Fruit fly (Drosophila melanogaster) whole organism, embryonic: Measurements from ENCODE around the gene Pph13.

Experiments used
- Ada2b ChIP-seq: fragments of 200-800 bp; sonication (Bioruptor generic); IDR thresholded peaks from 2 replicates; pipeline ENCODE4 v1.3.6; 2022; ENCODE audit warnings: missing biosample characterization, missing genetic modification characterization
- Bgb ChIP-seq: fragments of 200-800 bp; sonication (Bioruptor generic); IDR thresholded peaks from 2 replicates; pipeline ENCODE4 v1.3.6; 2022; ENCODE audit warnings: missing biosample characterization, missing genetic modification characterization; ENCODE audit not compliant: partially characterized antibody
- CG10543 ChIP-seq: fragments of 200-800 bp; sonication (Bioruptor generic); optimal IDR thresholded peaks from 3 replicates; lab custom pipeline; 2017; ENCODE audit warnings: missing biosample characterization, mild to moderate bottlenecking, missing genetic modification characterization, moderate library complexity
- CG11456 ChIP-seq: fragments of 200-800 bp; sonication (Bioruptor generic); IDR thresholded peaks from 3 replicates; pipeline ENCODE4 v1.3.6; 2022; ENCODE audit warnings: missing biosample characterization, missing genetic modification characterization
- CG13296 ChIP-seq: fragments of 200-800 bp; sonication (Bioruptor generic); optimal IDR thresholded peaks from 3 replicates; lab custom pipeline; 2018; ENCODE audit warnings: missing biosample characterization, mild to moderate bottlenecking, missing genetic modification characterization
- CG13775 ChIP-seq: fragments of 200-800 bp; sonication (Bioruptor generic); optimal IDR thresholded peaks from 3 replicates; lab custom pipeline; 2017; ENCODE audit warnings: missing biosample characterization, mild to moderate bottlenecking, missing genetic modification characterization
- CG15601 ChIP-seq: fragments of 200-800 bp; sonication (Bioruptor generic); optimal IDR thresholded peaks from 3 replicates; lab custom pipeline; 2019; ENCODE audit warnings: missing biosample characterization, mild to moderate bottlenecking, missing genetic modification characterization, moderate library complexity
- CG17361 ChIP-seq: fragments of 200-800 bp; sonication (Bioruptor generic); IDR thresholded peaks from 3 replicates; pipeline ENCODE4 v1.3.6; 2022; ENCODE audit warnings: missing biosample characterization, missing genetic modification characterization
- CG18764 ChIP-seq: fragments of 200-800 bp; sonication (Bioruptor generic); optimal IDR thresholded peaks from 3 replicates; lab custom pipeline; 2016; ENCODE audit warnings: missing biosample characterization, missing genetic modification characterization
- CG32772 ChIP-seq: fragments of 200-800 bp; sonication (Bioruptor generic); IDR thresholded peaks from 2 replicates; pipeline ENCODE4 v1.3.6; 2022; ENCODE audit warnings: missing biosample characterization, missing genetic modification characterization
- CG33557 ChIP-seq: fragments of 200-800 bp; sonication (Bioruptor generic); optimal IDR thresholded peaks from 2 replicates; lab custom pipeline; 2019; ENCODE audit warnings: missing biosample characterization, mild to moderate bottlenecking, missing genetic modification characterization, moderate library complexity
- CG4424 ChIP-seq: fragments of 200-800 bp; sonication (Bioruptor generic); optimal IDR thresholded peaks from 3 replicates; lab custom pipeline; 2016; ENCODE audit warnings: missing biosample characterization, missing genetic modification characterization
- CG8290 ChIP-seq, 3 experiments: fragments of 200-800 bp; sonication (Bioruptor generic); optimal IDR thresholded peaks; 2 replicates each; lab custom pipeline; 2016 to 2019; ENCODE audit warnings: missing biosample characterization in 3 of 3, missing genetic modification characterization in 3 of 3, mild to moderate bottlenecking in 2 of 3, moderate library complexity in 1 of 3
- CG9437 ChIP-seq: fragments of 200-800 bp; sonication (Bioruptor generic); optimal IDR thresholded peaks from 2 replicates; lab custom pipeline; 2018; ENCODE audit warnings: missing biosample characterization, mild to moderate bottlenecking, missing genetic modification characterization
- CG9609 ChIP-seq: fragments of 200-800 bp; sonication (Bioruptor generic); optimal IDR thresholded peaks from 3 replicates; lab custom pipeline; 2016; ENCODE audit warnings: missing biosample characterization, missing genetic modification characterization
- CG9797 ChIP-seq: fragments of 200-800 bp; sonication (Bioruptor generic); optimal IDR thresholded peaks from 3 replicates; lab custom pipeline; 2018; ENCODE audit warnings: missing biosample characterization, mild to moderate bottlenecking, missing genetic modification characterization
- CG9876 ChIP-seq: fragments of 200-800 bp; sonication (Bioruptor generic); optimal IDR thresholded peaks from 2 replicates; lab custom pipeline; 2016; ENCODE audit warnings: missing biosample characterization, missing genetic modification characterization
- CG9932 ChIP-seq: fragments of 200-800 bp; sonication (Bioruptor generic); IDR thresholded peaks from 2 replicates; pipeline ENCODE4 v1.3.6; 2022; ENCODE audit warnings: missing biosample characterization, missing genetic modification characterization
- D19B ChIP-seq: fragments of 200-800 bp; sonication (Bioruptor generic); optimal IDR thresholded peaks from 2 replicates; lab custom pipeline; 2017; ENCODE audit warnings: missing biosample characterization, mild to moderate bottlenecking, missing genetic modification characterization
- Dll ChIP-seq: fragments of 200-800 bp; sonication (Bioruptor generic); IDR thresholded peaks from 4 replicates; pipeline ENCODE4 v1.3.6; 2022; ENCODE audit warnings: missing biosample characterization, missing genetic modification characterization; ENCODE audit not compliant: partially characterized antibody
- H15 ChIP-seq: fragments of 200-800 bp; sonication (Bioruptor generic); IDR thresholded peaks from 3 replicates; pipeline ENCODE4 v1.3.6; 2022; ENCODE audit warnings: missing biosample characterization, missing genetic modification characterization
- HLH3B ChIP-seq: fragments of 200-800 bp; sonication (Bioruptor generic); IDR thresholded peaks from 2 replicates; pipeline ENCODE4 v1.3.6; 2022; ENCODE audit warnings: missing biosample characterization, missing genetic modification characterization
- Hey ChIP-seq: fragments of 200-800 bp; sonication (Bioruptor generic); optimal IDR thresholded peaks from 3 replicates; lab custom pipeline; 2018; ENCODE audit warnings: missing biosample characterization, mild to moderate bottlenecking, missing genetic modification characterization
- NC2α ChIP-seq: fragments of 200-800 bp; sonication (Bioruptor generic); optimal IDR thresholded peaks from 2 replicates; lab custom pipeline; 2016; ENCODE audit warnings: missing biosample characterization, missing genetic modification characterization
- Nf-YB ChIP-seq: fragments of 200-800 bp; sonication (Bioruptor generic); optimal IDR thresholded peaks from 3 replicates; lab custom pipeline; 2019; ENCODE audit warnings: missing biosample characterization, mild to moderate bottlenecking, missing genetic modification characterization, moderate library complexity
- Tbp ChIP-seq: fragments of >200 bp; optimal IDR thresholded peaks from 2 replicates; lab custom pipeline; 2018; ENCODE audit warnings: missing biosample characterization, missing genetic modification characterization
- bcd ChIP-seq: fragments of 200-800 bp; sonication (Bioruptor generic); optimal IDR thresholded peaks from 2 replicates; lab custom pipeline; 2017; ENCODE audit warnings: missing biosample characterization, mild to moderate bottlenecking, missing genetic modification characterization
- bigmax ChIP-seq: fragments of 200-800 bp; sonication (Bioruptor generic); optimal IDR thresholded peaks from 2 replicates; lab custom pipeline; 2018; ENCODE audit warnings: missing biosample characterization, mild to moderate bottlenecking, missing genetic modification characterization
- chif ChIP-seq, 2 experiments: fragments of 200-800 bp; sonication (Bioruptor generic); optimal IDR thresholded peaks; 3 replicates each; lab custom pipeline; 2016; ENCODE audit warnings: missing biosample characterization in 2 of 2, missing genetic modification characterization in 2 of 2
- crp ChIP-seq, 2 experiments: fragments of 200-800 bp; sonication (Bioruptor generic); optimal IDR thresholded peaks; 2 replicates in 1 of 2; 3 replicates in 1 of 2; lab custom pipeline; 2017; ENCODE audit warnings: missing biosample characterization in 2 of 2, missing genetic modification characterization in 2 of 2, mild to moderate bottlenecking in 1 of 2, moderate library complexity in 1 of 2
- dpn ChIP-seq, 2 experiments: fragments of 200-800 bp; sonication (Bioruptor generic); optimal IDR thresholded peaks; 3 replicates each; lab custom pipeline; 2016; ENCODE audit warnings: missing biosample characterization in 2 of 2, missing genetic modification characterization in 2 of 2
- fd102C ChIP-seq: fragments of 200-800 bp; sonication (Bioruptor generic); optimal IDR thresholded peaks from 2 replicates; lab custom pipeline; 2018; ENCODE audit warnings: missing biosample characterization, mild to moderate bottlenecking, missing genetic modification characterization, moderate library complexity
- ftz-f1 ChIP-seq: fragments of 200-800 bp; sonication (Bioruptor generic); optimal IDR thresholded peaks from 2 replicates; lab custom pipeline; 2016; ENCODE audit warnings: missing biosample characterization, missing genetic modification characterization
- gce ChIP-seq: fragments of 200-800 bp; sonication (Bioruptor generic); IDR thresholded peaks from 3 replicates; pipeline ENCODE4 v1.3.6; 2022; ENCODE audit warnings: missing biosample characterization, missing genetic modification characterization
- jumu ChIP-seq: fragments of 200-800 bp; sonication (Bioruptor generic); optimal IDR thresholded peaks from 3 replicates; lab custom pipeline; 2016; ENCODE audit warnings: missing biosample characterization, missing genetic modification characterization
- klu ChIP-seq: fragments of 200-800 bp; sonication (Bioruptor generic); IDR thresholded peaks from 2 replicates; pipeline ENCODE4 v1.3.6; 2022; ENCODE audit warnings: missing biosample characterization, missing genetic modification characterization
- kni ChIP-seq: fragments of 200-800 bp; sonication (Bioruptor generic); optimal IDR thresholded peaks from 3 replicates; lab custom pipeline; 2017; ENCODE audit warnings: mild to moderate bottlenecking, missing biosample characterization, missing genetic modification reagents, missing genetic modification characterization
- oc ChIP-seq: fragments of 200-800 bp; sonication (Bioruptor generic); optimal IDR thresholded peaks from 2 replicates; lab custom pipeline; 2018; ENCODE audit warnings: missing biosample characterization, mild to moderate bottlenecking, missing genetic modification characterization, moderate library complexity
- prd ChIP-seq, 3 experiments: fragments of >200 bp in 2 of 3; fragments of 200-800 bp in 1 of 3; sonication (Bioruptor generic) in 1 of 3; optimal IDR thresholded peaks in 2 of 3; IDR thresholded peaks in 1 of 3; 2 replicates in 2 of 3; 3 replicates in 1 of 3; pipeline versions ENCODE4 v1.3.6 to Lab custom; 2017 to 2022; ENCODE audit warnings: missing biosample characterization in 1 of 3, missing genetic modification characterization in 1 of 3
- pum ChIP-seq: fragments of 200-800 bp; sonication (Bioruptor generic); optimal IDR thresholded peaks from 2 replicates; lab custom pipeline; 2016; ENCODE audit warnings: missing biosample characterization, missing genetic modification characterization
- repo ChIP-seq: fragments of 200-800 bp; sonication (Bioruptor generic); optimal IDR thresholded peaks from 2 replicates; lab custom pipeline; 2016; ENCODE audit warnings: missing biosample characterization, missing genetic modification characterization
- seq ChIP-seq: fragments of 200-800 bp; sonication (Bioruptor generic); IDR thresholded peaks from 2 replicates; pipeline ENCODE4 v1.3.6; 2022; ENCODE audit warnings: missing biosample characterization, missing genetic modification characterization
- sug ChIP-seq: fragments of 200-800 bp; optimal IDR thresholded peaks from 2 replicates; lab custom pipeline; 2019; ENCODE audit warnings: missing biosample characterization, mild to moderate bottlenecking, missing genetic modification characterization, moderate library complexity
- tgo ChIP-seq: fragments of 200-800 bp; sonication (Bioruptor generic); IDR thresholded peaks from 3 replicates; pipeline ENCODE4 v1.3.6; 2022; ENCODE audit warnings: missing biosample characterization, missing genetic modification characterization
- tll ChIP-seq, 2 experiments: fragments of 200-800 bp in 1 of 2; fragments of >200 bp in 1 of 2; sonication (Bioruptor generic) in 1 of 2; optimal IDR thresholded peaks; 2 replicates each; lab custom pipeline; 2017 to 2019; ENCODE audit warnings: missing biosample characterization in 2 of 2, missing genetic modification characterization in 2 of 2, mild to moderate bottlenecking in 1 of 2, moderate library complexity in 1 of 2
- toy ChIP-seq: fragments of 200-800 bp; sonication (Bioruptor generic); IDR thresholded peaks from 2 replicates; pipeline ENCODE4 v1.3.6; 2022; ENCODE audit warnings: missing biosample characterization, missing genetic modification characterization
- trh ChIP-seq: fragments of 200-800 bp; sonication (Bioruptor generic); optimal IDR thresholded peaks from 2 replicates; lab custom pipeline; 2016; ENCODE audit warnings: missing biosample characterization, missing genetic modification characterization
- unc-4 ChIP-seq: fragments of 200-800 bp; sonication (Bioruptor generic); IDR thresholded peaks from 2 replicates; pipeline ENCODE4 v1.3.6; 2022; ENCODE audit warnings: missing biosample characterization, missing genetic modification characterization; ENCODE audit not compliant: partially characterized antibody

Pph13 gene

dm6 chr2L:563769-564550 lies 13.3 kb upstream of the Pph13 start, which contains the start of the genes uncNacbeta and CG2794 (continued):
- TF ChIP-seq CG33557 (GFP tag; lab: Kevin White, UChicago) (no peak), HLH3B (GFP tag; lab: Robert Waterston, UW) (no peak), toy (GFP tag; lab: Robert Waterston, UW) (no peak), sug (tag; lab: Kevin White, UChicago) (no peak), bigmax (GFP tag; lab: Kevin White, UChicago) (peak; percentile 89), fd102C (GFP tag; lab: Kevin White, UChicago) (no peak), Nf-YB (GFP tag; lab: Kevin White, UChicago) (no peak), bcd (GFP tag; lab: Kevin White, UChicago) (no peak), oc (tag; lab: Kevin White, UChicago) (no peak), NC2α (GFP tag; lab: Kevin White, UChicago) (no peak), Bgb (GFP tag; lab: Robert Waterston, UW) (peak; percentile 87), klu (GFP tag; lab: Robert Waterston, UW) (no peak), CG32772 (GFP tag; lab: Robert Waterston, UW) (no peak), CG9797 (GFP tag; lab: Kevin White, UChicago) (peak; percentile 10), CG9609 (GFP tag; lab: Kevin White, UChicago) (no peak), CG13296 (no peak), jumu (GFP tag; lab: Kevin White, UChicago) (no peak), CG4424 (GFP tag; lab: Kevin White, UChicago) (no peak), CG10543 (GFP tag; lab: Kevin White, UChicago) (no peak), Hey (tag; lab: Kevin White, UChicago) (no peak), CG8290 (GFP tag; optimal IDR thresholded peaks at IDR 0.05; lab: Kevin White, UChicago) (no peak), CG8290 (tag; optimal IDR thresholded peaks at IDR 0.05; lab: Kevin White, UChicago) (no peak), Dll (GFP tag; lab: Robert Waterston, UW) (peak; percentile 73), D19B (no peak), ftz-f1 (GFP tag; lab: Kevin White, UChicago) (no peak), CG9932 (GFP tag; lab: Robert Waterston, UW) (peak; percentile 55; the same call in 1 of the 2 replicates), CG11456 (GFP tag; lab: Robert Waterston, UW) (no peak), tgo (GFP tag; lab: Robert Waterston, UW) (no peak), H15 (GFP tag; lab: Robert Waterston, UW) (no peak), CG15601 (no peak), crp (GFP tag; optimal IDR thresholded peaks at IDR 0.05; lab: Kevin White, UChicago) (peak in 1 of 2 experiments; percentile 61), CG17361 (GFP tag; lab: Robert Waterston, UW) (no peak), Tbp (GFP tag; lab: Kevin White, UChicago) (no peak), gce (no peak), prd (optimal IDR thresholded peaks at IDR 0.05; lab: Kevin White, UChicago) (no peak), prd (GFP tag; IDR thresholded peaks at IDR 0.05; lab: Robert Waterston, UW) (0 out of 3 replicates have a peak, but pooled peaks have one; percentile 18), trh (GFP tag; lab: Kevin White, UChicago) (no peak), kni (GFP tag; lab: Kevin White, UChicago) (no peak), dpn (GFP tag; optimal IDR thresholded peaks at IDR 0.05; lab: Kevin White, UChicago) (no peak), CG9876 (GFP tag; lab: Kevin White, UChicago) (no peak), unc-4 (peak; percentile 63), pum (GFP tag; lab: Kevin White, UChicago) (no peak), CG9437 (GFP tag; lab: Kevin White, UChicago) (no peak), seq (no peak), tll (GFP tag; optimal IDR thresholded peaks at IDR 0.05; lab: Kevin White, UChicago) (no peak), chif (GFP tag; optimal IDR thresholded peaks at IDR 0.05; lab: Kevin White, UChicago) (no peak), CG18764 (no peak), CG13775 (no peak), Ada2b (GFP tag; lab: Robert Waterston, UW) (no peak), repo (GFP tag; lab: Kevin White, UChicago) (no peak)
